Fruit fly (Drosophila melanogaster): ENCODE results near the gene D19B.
A peak's percentile ranks its signal among the peaks of the same experiment; 100 is the strongest.

The D19B gene

dm6 chr3L:6184884-6185438, at the start of gene D19B, which contains the start of gene CG43293 (continued):
- TF ChIP-seq CG11723 (GFP tag; optimal IDR thresholded peaks at IDR 0.05) (peak; percentile 82), zfh1 (GFP tag; IDR thresholded peaks at IDR 0.05) (peak; percentile 93), sd (tag; optimal IDR thresholded peaks at IDR 0.05) (peak; percentile 75), CG42726 (GFP tag; IDR thresholded peaks at IDR 0.05; ENCODE audit: partially characterized antibody) (no peak), amos (GFP tag; IDR thresholded peaks at IDR 0.05; ENCODE audit: partially characterized antibody) (peak; percentile 55; the same call in 1 of the 2 replicates), CG11695 (GFP tag; IDR thresholded peaks at IDR 0.05) (peak; percentile 90), CG1529 (GFP tag; optimal IDR thresholded peaks at IDR 0.05) (peak; percentile 72), CG17829 (tag; optimal IDR thresholded peaks at IDR 0.05) (peak; percentile 89), crp (GFP tag; optimal IDR thresholded peaks at IDR 0.05) (peak in 1 of 2 experiments; percentile 38), Adf1 (GFP tag; IDR thresholded peaks at IDR 0.05) (peak; percentile 80), Sry-β (GFP tag; optimal IDR thresholded peaks at IDR 0.05) (peak; percentile 84), Elba2 (GFP tag; optimal IDR thresholded peaks at IDR 0.05) (peak; percentile 62), CG7928 (GFP tag; optimal IDR thresholded peaks at IDR 0.05) (peak; percentile 61), dan (GFP tag; IDR thresholded peaks at IDR 0.05) (no peak), ham (GFP tag; IDR thresholded peaks at IDR 0.05) (peak; percentile 72; the same call in 1 of the 2 replicates), Trl (optimal IDR thresholded peaks at IDR 0.05) (no peak), Trl (GFP tag; optimal IDR thresholded peaks at IDR 0.05) (peak; percentile 87), CG3065 (GFP tag; optimal IDR thresholded peaks at IDR 0.05) (peak; percentile 90), vnd (GFP tag; IDR thresholded peaks at IDR 0.05; ENCODE audit: partially characterized antibody) (0 out of 3 replicates have a peak, but pooled peaks have one; percentile 34), CG18262 (tag; optimal IDR thresholded peaks at IDR 0.05) (peak; percentile 85), zen2 (GFP tag; IDR thresholded peaks at IDR 0.05; ENCODE audit: partially characterized antibody) (peak; percentile 5; the same call in 1 of the 3 replicates), tll (GFP tag; optimal IDR thresholded peaks at IDR 0.05) (peak in 1 of 2 experiments; percentile 76), CG10147 (GFP tag; optimal IDR thresholded peaks at IDR 0.05) (peak; percentile 70), tap (tag; optimal IDR thresholded peaks at IDR 0.05) (peak; percentile 75), CG6175 (GFP tag; IDR thresholded peaks at IDR 0.05) (peak; percentile 86; the same call in 2 of the 3 replicates), corto (GFP tag; optimal IDR thresholded peaks at IDR 0.05) (no peak), CG13424 (tag; optimal IDR thresholded peaks at IDR 0.05) (peak; percentile 87), CG15696 (tag; optimal IDR thresholded peaks at IDR 0.05) (peak; percentile 58), lola (GFP tag; optimal IDR thresholded peaks at IDR 0.05) (peak in 1 of 3 experiments; percentile 66), inv (GFP tag; IDR thresholded peaks at IDR 0.05; ENCODE audit: partially characterized antibody) (0 out of 2 replicates have a peak, but pooled peaks have one; percentile 14), H15 (GFP tag; IDR thresholded peaks at IDR 0.05) (peak; percentile 87), jigr1 (GFP tag; IDR thresholded peaks at IDR 0.05) (0 out of 3 replicates have a peak, but pooled peaks have one; percentile 24), Deaf1 (tag; optimal IDR thresholded peaks at IDR 0.05) (peak; percentile 62), Stat92E (GFP tag; optimal IDR thresholded peaks at IDR 0.05) (no peak), hth (optimal IDR thresholded peaks at IDR 0.05) (no peak), sim (GFP tag; IDR thresholded peaks at IDR 0.05) (peak; percentile 69), Rfx (GFP tag; IDR thresholded peaks at IDR 0.05) (peak; percentile 97), Asciz (GFP tag; optimal IDR thresholded peaks at IDR 0.05) (peak; percentile 80), Dip3 (GFP tag; optimal IDR thresholded peaks at IDR 0.05) (peak; percentile 83), CG4328 (GFP tag; optimal IDR thresholded peaks at IDR 0.05) (peak; percentile 76), CG18011 (GFP tag; optimal IDR thresholded peaks at IDR 0.05) (peak; percentile 82), p53 (GFP tag; optimal IDR thresholded peaks at IDR 0.05) (peak; percentile 81), CG13123 (GFP tag; optimal IDR thresholded peaks at IDR 0.05) (peak; percentile 72), CG34376 (GFP tag; optimal IDR thresholded peaks at IDR 0.05) (peak; percentile 69), Ptx1 (GFP tag; IDR thresholded peaks at IDR 0.05) (peak; percentile 94), CG7745 (tag; optimal IDR thresholded peaks at IDR 0.05) (no peak), psq (GFP tag; optimal IDR thresholded peaks at IDR 0.05) (peak; percentile 81), otp (GFP tag; IDR thresholded peaks at IDR 0.05) (peak; percentile 90)

All from whole organism, embryonic.